Fruit fly (Drosophila melanogaster): ENCODE data around the gene CG5177.
A peak's percentile ranks its signal among the peaks of the same experiment; 100 is the strongest.

Gene CG5177

dm6 chr2L:7396962-7397361 is 8.1 kb upstream of the CG5177 start (continued):
- TF ChIP-seq CG11093 (GFP tag; IDR thresholded peaks at IDR 0.05) (peak; percentile 53; the same call in 1 of the 3 replicates), pnt (GFP tag; optimal IDR thresholded peaks at IDR 0.05) (peak; percentile 50), eve (GFP tag; optimal IDR thresholded peaks at IDR 0.05) (no peak), Eip74EF (GFP tag; optimal IDR thresholded peaks at IDR 0.05) (peak in 1 of 2 experiments; percentile 21), CG18619 (GFP tag; optimal IDR thresholded peaks at IDR 0.05) (no peak), Xbp1 (GFP tag; optimal IDR thresholded peaks at IDR 0.05) (peak; percentile 75), tna (GFP tag; IDR thresholded peaks at IDR 0.05; ENCODE audit: partially characterized antibody) (no peak), emc (GFP tag; optimal IDR thresholded peaks at IDR 0.05) (peak; percentile 1), CG4820 (GFP tag; optimal IDR thresholded peaks at IDR 0.05) (peak; percentile 18), CG12155 (GFP tag; optimal IDR thresholded peaks at IDR 0.05) (peak; percentile 42), Elba2 (GFP tag; optimal IDR thresholded peaks at IDR 0.05) (no peak), fru (optimal IDR thresholded peaks at IDR 0.05) (no peak), CG10543 (GFP tag; optimal IDR thresholded peaks at IDR 0.05) (no peak), hbn (GFP tag; IDR thresholded peaks at IDR 0.05; ENCODE audit: partially characterized antibody) (no peak), CG6175 (GFP tag; IDR thresholded peaks at IDR 0.05) (peak; percentile 67; the same call in 2 of the 3 replicates), sens-2 (GFP tag; IDR thresholded peaks at IDR 0.05) (no peak), CG15696 (tag; optimal IDR thresholded peaks at IDR 0.05) (no peak), sc (optimal IDR thresholded peaks at IDR 0.05) (no peak), sc (GFP tag; optimal IDR thresholded peaks at IDR 0.05) (peak; percentile 6), unpg (GFP tag; optimal IDR thresholded peaks at IDR 0.05) (peak; percentile 55), CG33557 (GFP tag; optimal IDR thresholded peaks at IDR 0.05) (no peak), Deaf1 (tag; optimal IDR thresholded peaks at IDR 0.05) (peak; percentile 5), CG9932 (GFP tag; IDR thresholded peaks at IDR 0.05) (peak; percentile 60), fd64A (GFP tag; optimal IDR thresholded peaks at IDR 0.05) (no peak), Vsx1 (GFP tag; optimal IDR thresholded peaks at IDR 0.05) (no peak), prd (optimal IDR thresholded peaks at IDR 0.05) (no peak), prd (GFP tag; IDR thresholded peaks at IDR 0.05) (peak; percentile 85), Hmx (GFP tag; optimal IDR thresholded peaks at IDR 0.05) (no peak), Blimp-1 (GFP tag; optimal IDR thresholded peaks at IDR 0.05) (peak; percentile 68), Gsc (GFP tag; IDR thresholded peaks at IDR 0.05) (no peak), dati (GFP tag; IDR thresholded peaks at IDR 0.05) (no peak), CG15269 (tag; optimal IDR thresholded peaks at IDR 0.05) (peak; percentile 77), Trl (optimal IDR thresholded peaks at IDR 0.05) (no peak), Trl (GFP tag; optimal IDR thresholded peaks at IDR 0.05) (peak; percentile 74), row (GFP tag; IDR thresholded peaks at IDR 0.05) (peak; percentile 80), wdn (GFP tag; IDR thresholded peaks at IDR 0.05) (0 out of 2 replicates have a peak, but pooled peaks have one; percentile 37), Scr (GFP tag; IDR thresholded peaks at IDR 0.05; ENCODE audit: partially characterized antibody) (no peak), CG6791 (GFP tag; IDR thresholded peaks at IDR 0.05; ENCODE audit: partially characterized antibody) (no peak), maf-S (GFP tag; optimal IDR thresholded peaks at IDR 0.05) (peak; percentile 34), Rx (GFP tag; IDR thresholded peaks at IDR 0.05) (peak; percentile 73), CG3065 (GFP tag; optimal IDR thresholded peaks at IDR 0.05) (no peak), Bdp1 (GFP tag; optimal IDR thresholded peaks at IDR 0.05) (no peak), CG4360 (GFP tag; IDR thresholded peaks at IDR 0.05) (no peak), CG3726 (GFP tag; IDR thresholded peaks at IDR 0.05) (0 out of 3 replicates have a peak, but pooled peaks have one; percentile 15), tio (GFP tag; optimal IDR thresholded peaks at IDR 0.05) (peak; percentile 51), Med (GFP tag) (peak; percentile 87), Chrac-16 (GFP tag; optimal IDR thresholded peaks at IDR 0.05) (peak; percentile 49), Bteb2 (GFP tag; optimal IDR thresholded peaks at IDR 0.05) (no peak), wor (GFP tag; IDR thresholded peaks at IDR 0.05) (peak; percentile 38; the same call in 1 of the 2 replicates), CG7372 (GFP tag; IDR thresholded peaks at IDR 0.05) (peak; percentile 64), danr (GFP tag; IDR thresholded peaks at IDR 0.05) (peak; percentile 51; the same call in 1 of the 2 replicates), toy (GFP tag; IDR thresholded peaks at IDR 0.05) (0 out of 2 replicates have a peak, but pooled peaks have one; percentile 45)

Measured in whole organism, embryonic.